Worm (Caenorhabditis elegans): ENCODE measurements around the gene col-87.

Gene col-87

DNA sequence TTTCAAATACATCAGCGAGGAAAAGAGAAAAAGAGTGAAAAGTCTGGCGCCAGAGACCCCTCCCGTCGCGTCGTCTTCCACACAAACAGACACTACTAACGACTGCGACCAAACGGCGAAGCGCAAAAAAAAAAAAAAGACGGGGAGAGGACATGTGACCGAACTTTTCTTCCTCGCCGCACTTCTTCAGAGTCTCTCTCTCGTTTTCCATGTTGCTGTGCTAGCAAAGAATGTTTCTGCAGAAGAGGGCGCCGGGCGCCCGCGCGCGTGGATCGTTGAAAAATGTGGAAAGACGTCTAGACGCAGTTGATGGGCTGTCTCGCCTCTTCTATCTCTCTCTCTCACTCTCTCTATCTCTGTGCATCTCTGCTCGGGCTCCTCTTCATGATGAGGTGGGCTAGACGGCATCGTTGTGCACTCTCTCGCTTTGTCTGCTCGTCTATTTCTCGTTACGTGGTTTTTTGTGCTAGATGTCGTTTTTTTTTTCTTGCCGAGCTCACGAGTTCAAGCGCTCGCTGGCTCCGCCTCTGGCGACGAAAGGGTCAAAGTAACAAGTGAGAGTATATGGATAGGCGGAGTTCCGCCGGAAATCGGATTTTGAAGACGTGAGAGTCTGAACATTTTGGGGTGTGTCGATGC is 54.2 kb downstream of the col-87 start (continued):
- TF ChIP-seq lin-39 (tag; optimal IDR thresholded peaks at IDR 0.05) = peak; percentile 70
- TF ChIP-seq unc-39 (tag; optimal IDR thresholded peaks at IDR 0.05) = no peak
- peak; percentile 94 for TF ChIP-seq saeg-2 (GFP tag; IDR thresholded peaks at IDR 0.05)
- TF ChIP-seq ceh-62 (tag; optimal IDR thresholded peaks at IDR 0.05) = no peak
- TF ChIP-seq ceh-44 (GFP tag; IDR thresholded peaks at IDR 0.05) = no peak
- no peak for TF ChIP-seq nhr-6 (tag; optimal IDR thresholded peaks at IDR 0.05)
- peak; percentile 84 for TF ChIP-seq zag-1 (tag; optimal IDR thresholded peaks at IDR 0.05)
- TF ChIP-seq nhr-11 (tag; optimal IDR thresholded peaks at IDR 0.05) = peak; percentile 93
- peak; percentile 94 for TF ChIP-seq ceh-20 (GFP tag; IDR thresholded peaks at IDR 0.05)
- TF ChIP-seq ztf-11 (tag; optimal IDR thresholded peaks at IDR 0.05) = no peak
- peak; percentile 99 for TF ChIP-seq hlh-11 (tag; optimal IDR thresholded peaks at IDR 0.05)
- TF ChIP-seq lin-1 (GFP tag; IDR thresholded peaks at IDR 0.05) = peak; percentile 78
- TF ChIP-seq ZK546.5 (tag; optimal IDR thresholded peaks at IDR 0.05) = no peak
- TF ChIP-seq duxl-1 (tag; optimal IDR thresholded peaks at IDR 0.05; ENCODE audit: poor library complexity) = no peak
- TF ChIP-seq F49E8.2 (tag; optimal IDR thresholded peaks at IDR 0.05; ENCODE audit: borderline replicate concordance) = no peak
- peak; percentile 84 for TF ChIP-seq aha-1 (tag)
- TF ChIP-seq dmd-9 (GFP tag; IDR thresholded peaks at IDR 0.05) = 0 out of 2 replicates have a peak, but pooled peaks have one; percentile 28
- peak in 1 of 2 experiments; percentile 98 for TF ChIP-seq unc-62 (GFP tag; optimal IDR thresholded peaks at IDR 0.05 in 1 of 2)
- peak; percentile 53 for TF ChIP-seq unc-62 (tag; optimal IDR thresholded peaks at IDR 0.05)
- no peak for TF ChIP-seq sdz-12 (GFP tag; optimal IDR thresholded peaks at IDR 0.05)
- TF ChIP-seq madf-5 (GFP tag; IDR thresholded peaks at IDR 0.05) = no peak
- no peak for TF ChIP-seq ztf-7 (tag; optimal IDR thresholded peaks at IDR 0.05)
- no peak for TF ChIP-seq mxl-2 (GFP tag; conservative IDR thresholded peaks at IDR 0.05)
- peak; percentile 56 for TF ChIP-seq mes-2 (tag; optimal IDR thresholded peaks at IDR 0.05; ENCODE audit: poor library complexity, severe bottlenecking)
- peak; percentile 61 for TF ChIP-seq ceh-32 (tag; optimal IDR thresholded peaks at IDR 0.05; ENCODE audit: poor library complexity)
- TF ChIP-seq arid-1 (GFP tag; conservative IDR thresholded peaks at IDR 0.05) = peak; percentile 22; the same call in 1 of the 2 replicates

Data from whole organism, L4 larva.